Worm (Caenorhabditis elegans) whole organism, young adult: ENCODE measurements around the gene lgc-46.

ENCODE experiments used
- F57A8.1 ChIP-seq: fragments of 200-800 bp; sonication (Bioruptor generic); optimal IDR thresholded peaks from 2 replicates; lab custom pipeline; 2018; ENCODE audit warnings: mild to moderate bottlenecking, missing genetic modification characterization, moderate library complexity, missing compliant biosample characterization
- T07F8.4 ChIP-seq: sonication (generic microtip); optimal IDR thresholded peaks from 2 replicates; lab custom pipeline; 2016; ENCODE audit warnings: mild to moderate bottlenecking, missing genetic modification characterization, moderate library complexity, missing compliant biosample characterization
- attf-3 ChIP-seq: fragments of 200-800 bp; sonication (Bioruptor generic); conservative IDR thresholded peaks from 2 replicates; pipeline ENCODE4 v1.3.6; 2022; ENCODE audit warnings: missing genetic modification reagents, missing genetic modification characterization, missing compliant biosample characterization
- dpff-1 ChIP-seq: sonication (generic microtip); optimal IDR thresholded peaks from 2 replicates; lab custom pipeline; 2017; ENCODE audit warnings: mild to moderate bottlenecking, missing genetic modification characterization, missing compliant biosample characterization
- efl-1 ChIP-seq: fragments of 150-350 bp; optimal IDR thresholded peaks from 2 replicates; lab custom pipeline; 2014; ENCODE audit warnings: missing biosample characterization, missing genetic modification reagents, missing genetic modification characterization
- egl-44 ChIP-seq: fragments of 200-800 bp; sonication (Bioruptor generic); IDR thresholded peaks from 2 replicates; pipeline ENCODE4 v1.3.6; 2022; ENCODE audit warnings: missing genetic modification reagents, missing genetic modification characterization, missing compliant biosample characterization
- him-1 ChIP-seq: sonication (generic microtip); optimal IDR thresholded peaks from 2 replicates; lab custom pipeline; 2016; ENCODE audit warnings: missing genotype, missing genetic modification reagents, missing genetic modification characterization, missing compliant biosample characterization
- lin-26 ChIP-seq: fragments of 200-800 bp; sonication (Bioruptor generic); IDR thresholded peaks from 2 replicates; pipeline ENCODE4 v1.3.6; 2022; ENCODE audit warnings: missing genetic modification reagents, missing genetic modification characterization, missing compliant biosample characterization
- madf-8 ChIP-seq: fragments of 200-800 bp; sonication (Bioruptor generic); conservative IDR thresholded peaks from 2 replicates; pipeline ENCODE4 v1.3.6; 2022; ENCODE audit warnings: missing genetic modification reagents, missing genetic modification characterization, missing compliant biosample characterization
- nfya-1 ChIP-seq: sonication (generic microtip); optimal IDR thresholded peaks from 2 replicates; lab custom pipeline; 2017; ENCODE audit warnings: antibody characterized with exemption, missing compliant biosample characterization, missing genetic modification characterization, borderline replicate concordance; ENCODE audit not compliant: insufficient read depth

DNA sequence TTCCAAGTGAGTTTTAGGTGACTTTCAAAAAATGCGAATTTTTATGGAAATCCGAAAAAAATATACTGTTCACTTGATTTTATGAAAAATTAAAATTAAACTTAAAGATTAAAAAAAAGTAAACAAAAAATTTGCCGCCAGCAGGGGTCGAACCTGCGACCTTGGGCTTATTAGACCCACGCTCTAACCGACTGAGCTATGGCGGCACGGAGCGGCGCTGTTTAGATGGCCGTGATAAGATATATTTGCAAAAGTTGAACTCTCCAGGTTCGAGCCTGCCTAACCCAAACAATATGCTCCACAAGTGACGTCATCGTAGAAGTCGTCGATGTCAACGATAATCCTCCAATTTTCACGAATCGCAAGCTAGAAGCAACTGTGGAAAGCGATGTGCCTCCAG lies 28.8 kb upstream of the lgc-46 start:
- TF ChIP-seq him-1 (tag; lab: Kevin White, UChicago) (no peak), F57A8.1 (GFP tag; lab: Kevin White, UChicago) (no peak), dpff-1 (tag; lab: Kevin White, UChicago) (no peak), lin-26 (0 out of 2 replicates have a peak, but pooled peaks have one; percentile 50), nfya-1 (no peak), efl-1 (GFP tag; lab: Kevin White, UChicago) (no peak), T07F8.4 (tag; lab: Kevin White, UChicago) (no peak), madf-8 (GFP tag; lab: Robert Waterston, UW) (no peak), attf-3 (no peak), egl-44 (no peak)
